Fruit fly (Drosophila melanogaster) Kc167 (cell line): ENCODE data around the gene CG32425.

Source experiments
- Myc ChIP-seq: fragments of >200 bp; optimal IDR thresholded peaks from 2 replicates; lab custom pipeline; 2017; ENCODE audit warnings: missing external identifiers
- psq ChIP-seq: fragments of >200 bp; optimal IDR thresholded peaks from 2 replicates; lab custom pipeline; 2017; ENCODE audit warnings: missing external identifiers

dm6 chr3L:20471499-20472313 is 25.4 kb upstream of the CG32425 start:
- TF ChIP-seq Myc (lab: Kevin White, UChicago) (no peak), psq (lab: Kevin White, UChicago) (no peak)
